Worm (Caenorhabditis elegans): Measurements from ENCODE around the gene paqr-3.

Gene paqr-3

DNA sequence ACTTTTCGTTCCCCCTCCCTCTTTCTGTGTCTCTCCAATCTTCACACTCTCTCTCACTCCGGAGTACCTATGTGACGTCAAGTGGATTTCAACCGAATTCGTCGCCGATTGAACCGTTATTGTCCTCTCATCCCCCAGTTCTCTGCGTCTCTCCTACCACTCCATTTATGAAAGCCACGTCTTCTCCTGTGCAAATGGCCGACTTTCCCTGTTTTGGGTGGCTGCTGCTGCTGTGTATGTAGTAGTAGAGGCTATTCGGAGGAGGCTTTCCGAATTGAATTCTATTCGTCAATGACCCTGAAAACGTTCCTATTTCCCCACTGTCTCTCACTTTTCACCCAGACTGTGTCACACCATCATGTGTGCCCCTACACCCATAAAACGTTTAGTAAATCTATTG, 8.3 kb upstream of the paqr-3 start:
- TF ChIP-seq ceh-31 (tag; optimal IDR thresholded peaks at IDR 0.05): peak; percentile 31
- TF ChIP-seq pros-1 (tag; optimal IDR thresholded peaks at IDR 0.05): peak; percentile 48
- no peak for TF ChIP-seq F13H6.1 (tag; optimal IDR thresholded peaks at IDR 0.05)

DNA sequence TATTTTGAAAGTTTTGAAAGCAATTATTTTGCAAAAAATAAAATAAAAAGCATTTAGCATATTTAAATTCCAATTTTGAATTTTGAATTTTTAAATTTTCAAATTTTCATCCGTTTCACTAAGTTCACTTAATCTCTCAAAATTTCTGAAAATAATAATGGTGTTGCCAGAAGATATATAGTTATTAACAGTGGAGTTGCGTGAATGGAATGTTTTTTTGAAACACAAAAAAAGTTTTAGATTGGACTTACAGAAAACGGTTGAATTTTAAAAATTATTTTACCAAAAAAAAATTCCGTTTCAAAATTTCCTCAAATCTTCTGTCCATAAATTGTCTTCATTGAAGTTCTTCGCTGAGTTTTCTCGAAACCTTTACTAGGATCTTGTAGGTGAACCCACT, 7.8 kb upstream of the paqr-3 start:
- TF ChIP-seq fax-1 (tag; optimal IDR thresholded peaks at IDR 0.05): no peak
- no peak for TF ChIP-seq nhr-232 (tag; optimal IDR thresholded peaks at IDR 0.05)
- TF ChIP-seq pax-1 (tag; optimal IDR thresholded peaks at IDR 0.05): no peak
- no peak for TF ChIP-seq pag-3 (tag; optimal IDR thresholded peaks at IDR 0.05; ENCODE audit: borderline replicate concordance)
- TF ChIP-seq Y22D7AL.16 (tag; optimal IDR thresholded peaks at IDR 0.05): no peak
- TF ChIP-seq ama-1 (optimal IDR thresholded peaks at IDR 0.05): no peak
- TF ChIP-seq hlh-8 (tag; optimal IDR thresholded peaks at IDR 0.05): no peak
- no peak for TF ChIP-seq ceh-9 (tag; optimal IDR thresholded peaks at IDR 0.05)
- no peak for TF ChIP-seq elt-4 (tag; optimal IDR thresholded peaks at IDR 0.05)
- TF ChIP-seq ceh-48 (tag; optimal IDR thresholded peaks at IDR 0.05): no peak

DNA sequence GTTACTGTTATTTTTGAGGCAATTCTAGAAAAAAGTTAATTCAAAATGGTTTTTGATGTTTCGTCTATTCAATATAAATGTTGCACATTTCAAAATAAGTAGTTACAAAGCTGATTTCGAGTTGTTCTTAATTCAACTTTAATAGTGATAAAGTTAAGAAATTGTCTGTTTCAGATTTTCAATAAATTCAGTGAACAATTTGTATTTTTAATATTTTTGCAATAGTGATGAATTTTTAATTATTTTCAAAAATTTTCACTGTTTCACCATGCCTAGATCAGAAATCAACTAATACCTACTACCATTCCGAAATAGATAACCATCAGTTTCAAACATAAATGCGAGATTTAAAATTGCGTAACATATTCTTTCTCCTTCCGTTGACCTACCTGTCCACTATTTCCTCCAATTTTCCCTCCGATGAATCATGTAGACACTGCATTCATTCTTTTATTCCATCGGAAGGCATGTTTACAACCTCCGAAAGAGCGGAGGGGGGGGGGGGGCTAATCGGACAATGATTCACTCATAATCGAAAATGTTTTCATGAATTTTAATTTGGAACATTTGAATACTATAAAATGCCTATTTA, 6.6 kb upstream of the paqr-3 start:
- TF ChIP-seq dmd-4 (tag; optimal IDR thresholded peaks at IDR 0.05; ENCODE audit: borderline replicate concordance): no peak
- TF ChIP-seq hlh-30 (tag; optimal IDR thresholded peaks at IDR 0.05; ENCODE audit: insufficient read depth): no peak
- TF ChIP-seq pat-9 (tag; optimal IDR thresholded peaks at IDR 0.05): no peak
- TF ChIP-seq K09A11.1 (tag; optimal IDR thresholded peaks at IDR 0.05; ENCODE audit: insufficient read depth): no peak
- TF ChIP-seq unc-3 (GFP tag; conservative IDR thresholded peaks at IDR 0.05): no peak
- no peak for TF ChIP-seq unc-3 (tag; optimal IDR thresholded peaks at IDR 0.05)
- TF ChIP-seq ref-2 (tag; optimal IDR thresholded peaks at IDR 0.05): no peak
- TF ChIP-seq hlh-8 (tag; optimal IDR thresholded peaks at IDR 0.05): no peak
- TF ChIP-seq ceh-19 (GFP tag; optimal IDR thresholded peaks at IDR 0.05): no peak
- TF ChIP-seq Y22D7AL.16 (tag; optimal IDR thresholded peaks at IDR 0.05): no peak
- no peak for TF ChIP-seq lin-11 (tag; optimal IDR thresholded peaks at IDR 0.05)

DNA sequence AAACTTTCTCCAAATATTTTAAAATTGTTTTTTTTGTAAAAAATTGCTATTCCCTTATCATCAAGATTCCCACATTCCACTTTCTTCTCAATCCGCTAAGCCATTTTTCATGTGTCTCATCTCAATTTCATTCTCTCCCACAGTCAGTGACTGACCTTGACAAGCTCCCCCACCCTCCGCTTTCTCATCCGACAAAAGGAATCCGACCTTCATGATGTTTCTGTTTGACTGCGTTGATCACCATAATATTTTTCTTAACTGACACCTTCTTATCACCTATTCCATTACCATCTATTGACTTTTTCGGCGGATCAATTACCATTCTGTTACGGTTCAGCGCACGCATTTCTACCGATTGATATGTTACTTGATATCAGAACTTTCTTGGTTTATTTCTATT, 5.6 kb upstream of the paqr-3 start:
- TF ChIP-seq unc-86 (tag; optimal IDR thresholded peaks at IDR 0.05) (no peak), pax-1 (tag; optimal IDR thresholded peaks at IDR 0.05) (no peak), sox-2 (GFP tag; IDR thresholded peaks at IDR 0.05) (no peak), F13H6.1 (tag; optimal IDR thresholded peaks at IDR 0.05) (no peak), tbx-7 (tag; optimal IDR thresholded peaks at IDR 0.05) (no peak), ceh-34 (tag; optimal IDR thresholded peaks at IDR 0.05) (no peak), ztf-16 (tag; optimal IDR thresholded peaks at IDR 0.05) (no peak), hlh-8 (tag; optimal IDR thresholded peaks at IDR 0.05) (no peak), ahr-1 (tag; optimal IDR thresholded peaks at IDR 0.05) (no peak), lin-11 (tag; optimal IDR thresholded peaks at IDR 0.05) (no peak), nhr-11 (tag; optimal IDR thresholded peaks at IDR 0.05) (no peak), ceh-48 (tag; optimal IDR thresholded peaks at IDR 0.05) (no peak), pqm-1 (tag; optimal IDR thresholded peaks at IDR 0.05) (no peak)

DNA sequence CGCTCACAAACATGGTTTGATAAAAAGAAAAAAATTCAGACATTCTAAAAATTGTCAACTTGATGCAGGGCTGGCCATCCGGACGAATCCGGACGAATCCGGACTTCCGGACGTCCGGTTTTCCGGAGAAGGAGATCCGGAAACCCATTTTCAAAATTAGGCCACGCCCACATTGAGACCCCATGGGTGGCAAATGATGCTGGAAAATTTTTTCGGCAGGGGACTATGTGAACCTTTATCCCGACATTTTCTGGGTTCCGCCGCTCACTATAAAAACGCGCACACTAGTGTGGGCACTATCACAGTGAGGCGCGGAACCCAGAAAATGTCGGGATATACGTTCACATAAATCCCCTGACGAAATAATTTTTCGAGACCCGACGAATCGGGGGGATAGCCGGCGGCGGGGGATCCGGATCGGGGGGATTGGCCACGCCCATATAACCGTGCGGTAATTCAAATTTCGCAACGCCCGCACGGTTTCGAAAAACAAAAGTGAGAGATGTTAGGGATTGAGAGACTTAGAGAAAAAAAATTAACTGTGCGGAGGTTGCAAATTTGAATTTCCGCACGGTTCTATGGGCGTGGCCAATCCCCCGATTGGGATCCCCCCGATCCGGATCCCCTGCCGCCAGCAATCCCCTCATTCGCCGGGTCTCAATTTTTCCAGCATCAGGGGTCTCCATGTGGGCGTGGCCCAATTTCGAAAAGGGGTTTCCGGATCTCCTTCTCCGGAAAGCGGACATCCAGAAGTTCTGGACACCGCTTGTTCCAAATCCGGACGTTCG, 4.5 kb upstream of the paqr-3 start:
- TF ChIP-seq ceh-24 (tag; optimal IDR thresholded peaks at IDR 0.05): no peak
- no peak for TF ChIP-seq pag-3 (tag; optimal IDR thresholded peaks at IDR 0.05; ENCODE audit: borderline replicate concordance)
- no peak for TF ChIP-seq ceh-48 (tag; optimal IDR thresholded peaks at IDR 0.05)
- TF ChIP-seq pha-4 (tag; optimal IDR thresholded peaks at IDR 0.05): no peak
- TF ChIP-seq fkh-10 (GFP tag; optimal IDR thresholded peaks at IDR 0.05): no peak
